Worm (Caenorhabditis elegans) whole organism, young adult: ENCODE measurements around the gene M03D4.3.

Experiments used
- Y95B8A.8 ChIP-seq: fragments of 200-800 bp; sonication (Bioruptor generic); IDR thresholded peaks from 2 replicates; pipeline ENCODE4 v1.3.6; 2022; ENCODE audit warnings: missing genetic modification reagents, missing genetic modification characterization, missing compliant biosample characterization
- die-1 ChIP-seq: sonication (generic microtip); optimal IDR thresholded peaks from 2 replicates; lab custom pipeline; 2016; ENCODE audit warnings: missing genotype, mild to moderate bottlenecking, missing genetic modification characterization, missing compliant biosample characterization
- dox-1 ChIP-seq: fragments of 200-800 bp; sonication (Bioruptor generic); IDR thresholded peaks from 2 replicates; pipeline ENCODE4 v1.3.6; 2022; ENCODE audit warnings: missing genetic modification reagents, missing genetic modification characterization, missing compliant biosample characterization
- egl-18 ChIP-seq: fragments of 200-800 bp; sonication (Bioruptor generic); IDR thresholded peaks from 2 replicates; pipeline ENCODE4 v1.3.6; 2022; ENCODE audit warnings: missing genetic modification reagents, missing genetic modification characterization, missing compliant biosample characterization
- hmg-1.2 ChIP-seq: fragments of 200-800 bp; sonication (Bioruptor generic); IDR thresholded peaks from 2 replicates; pipeline ENCODE4 v1.3.6; 2022; ENCODE audit warnings: missing genetic modification reagents, missing genetic modification characterization, missing compliant biosample characterization
- snpc-1.3 ChIP-seq: sonication (generic microtip); optimal IDR thresholded peaks from 2 replicates; lab custom pipeline; 2017; ENCODE audit warnings: missing genetic modification characterization, mild to moderate bottlenecking, missing compliant biosample characterization, antibody characterized with exemption, moderate library complexity, missing genotype, missing genetic modification reagents; ENCODE audit not compliant: insufficient read depth
- unc-62 ChIP-seq: fragments of 150-350 bp; optimal IDR thresholded peaks from 2 replicates; lab custom pipeline; 2014; ENCODE audit warnings: missing biosample characterization, missing genetic modification reagents, missing genetic modification characterization
- ztf-6 ChIP-seq: fragments of 200-800 bp; sonication (Bioruptor generic); IDR thresholded peaks from 2 replicates; pipeline ENCODE4 v1.3.6; 2022; ENCODE audit warnings: missing genetic modification reagents, missing genetic modification characterization, missing compliant biosample characterization

DNA sequence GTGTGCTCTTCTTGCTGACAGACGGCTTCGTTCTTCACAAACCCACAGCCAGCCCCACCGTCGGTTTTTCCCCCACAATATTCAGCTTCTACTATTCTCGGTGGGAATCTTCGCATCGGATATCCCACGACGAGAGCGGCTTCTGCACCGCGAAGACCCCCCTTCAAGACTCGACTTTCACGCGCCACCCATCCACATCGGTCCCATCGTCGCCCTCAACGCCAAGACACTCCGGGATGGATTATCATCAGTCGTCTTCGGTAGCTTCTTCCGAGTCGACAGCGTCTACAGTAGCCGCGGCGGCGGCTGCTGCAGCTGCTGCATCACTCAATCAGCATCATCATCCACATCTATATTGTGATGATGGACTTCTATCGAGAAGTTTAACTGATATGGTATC lies 7.7 kb downstream of the M03D4.3 start:
- TF ChIP-seq unc-62 = no peak
- TF ChIP-seq ztf-6 = no peak
- TF ChIP-seq hmg-1.2 (GFP tag; lab: Robert Waterston, UW) = peak; percentile 7; the same call in 1 of the 2 replicates
- TF ChIP-seq Y95B8A.8 (GFP tag; lab: Robert Waterston, UW) = no peak
- no peak for TF ChIP-seq egl-18 (GFP tag; lab: Robert Waterston, UW)
- TF ChIP-seq snpc-1.3 (tag; lab: Kevin White, UChicago) = no peak
- TF ChIP-seq die-1 (tag; lab: Kevin White, UChicago) = no peak
- no peak for TF ChIP-seq dox-1 (GFP tag; lab: Robert Waterston, UW)
